Worm (Caenorhabditis elegans): ENCODE data around the gene taf-6.1.

- TF ChIP-seq pes-1 (GFP tag; IDR thresholded peaks at IDR 0.05) (no peak), flt-1 (GFP tag; IDR thresholded peaks at IDR 0.05) (no peak), aly-1 (tag; optimal IDR thresholded peaks at IDR 0.05) (no peak), ama-1 (optimal IDR thresholded peaks at IDR 0.05) (no peak)
Observed at ce11 chrII:1136485-1136884, 8.7 kb downstream of the taf-6.1 start, which contains the start of gene pod-2.

Measured in whole organism, early embryonic.